Worm (Caenorhabditis elegans) whole organism, L4 larva: Measurements from ENCODE around the gene B0238.9.
A peak's percentile ranks its signal among the peaks of the same experiment; 100 is the strongest.

ENCODE experiments used
- T20F7.1 ChIP-seq: fragments of 200-800 bp; sonication (Bioruptor generic); optimal IDR thresholded peaks from 2 replicates; lab custom pipeline; 2018; ENCODE audit warnings: mild to moderate bottlenecking, missing genetic modification characterization, missing compliant biosample characterization
- Y105C5A.15 ChIP-seq: fragments of 200-800 bp; sonication (Bioruptor generic); IDR thresholded peaks from 2 replicates; pipeline ENCODE4 v1.3.6; 2022; ENCODE audit warnings: missing genetic modification characterization, missing compliant biosample characterization
- ZK546.5 ChIP-seq, 2 experiments: sonication (generic microtip); optimal IDR thresholded peaks; 2 replicates each; lab custom pipeline; 2017; ENCODE audit warnings: missing biosample characterization in 2 of 2, missing genetic modification characterization in 2 of 2
- ama-1 ChIP-seq: fragments of 150-350 bp; optimal IDR thresholded peaks from 2 replicates; lab custom pipeline; 2014; ENCODE audit warnings: inconsistent platforms, mixed read lengths
- ctbp-1 ChIP-seq: fragments of 200-800 bp; sonication (Bioruptor generic); IDR thresholded peaks from 2 replicates; pipeline ENCODE4 v1.3.6; 2022; ENCODE audit warnings: missing genetic modification reagents, missing genetic modification characterization, missing compliant biosample characterization
- dpl-1 ChIP-seq: fragments of 150-350 bp; optimal IDR thresholded peaks from 2 replicates; lab custom pipeline; 2014; ENCODE audit warnings: missing biosample characterization, missing genetic modification reagents, missing genetic modification characterization
- lsy-2 ChIP-seq, 2 experiments: fragments of 150-350 bp in 1 of 2; sonication (generic microtip) in 1 of 2; optimal IDR thresholded peaks; 2 replicates each; lab custom pipeline; 2014 to 2017; ENCODE audit warnings: missing biosample characterization in 2 of 2, missing genetic modification characterization in 2 of 2
- mdt-29 ChIP-seq: fragments of 200-800 bp; sonication (Bioruptor generic); IDR thresholded peaks from 2 replicates; pipeline ENCODE4 v1.3.6; 2022; ENCODE audit warnings: missing genetic modification reagents, missing genetic modification characterization, missing compliant biosample characterization
- nhr-25 ChIP-seq: sonication (generic microtip); optimal IDR thresholded peaks from 2 replicates; lab custom pipeline; 2017; ENCODE audit warnings: missing genetic modification characterization, mild to moderate bottlenecking, missing compliant biosample characterization, antibody characterized with exemption, moderate library complexity, borderline replicate concordance; ENCODE audit not compliant: insufficient read depth
- pha-4 ChIP-seq, 2 experiments: fragments of 150-350 bp in 1 of 2; fragments of 200-800 bp in 1 of 2; sonication (Bioruptor generic) in 1 of 2; IDR thresholded peaks in 1 of 2; optimal IDR thresholded peaks in 1 of 2; 2 replicates each; pipeline versions ENCODE4 v1.3.6 to Lab custom; 2014 to 2022; ENCODE audit warnings: missing genetic modification characterization in 2 of 2, missing genetic modification reagents in 2 of 2, missing biosample characterization in 1 of 2, missing compliant biosample characterization in 1 of 2
- sdz-12 ChIP-seq: fragments of 200-800 bp; sonication (Bioruptor generic); optimal IDR thresholded peaks from 2 replicates; lab custom pipeline; 2018; ENCODE audit warnings: mild to moderate bottlenecking, missing genetic modification characterization, missing compliant biosample characterization
- snpc-4 ChIP-seq: fragments of 150-350 bp; optimal IDR thresholded peaks from 2 replicates; lab custom pipeline; 2014; ENCODE audit warnings: missing biosample characterization, missing genetic modification characterization
- unc-39 ChIP-seq: sonication (generic microtip); optimal IDR thresholded peaks from 2 replicates; lab custom pipeline; 2017; ENCODE audit warnings: missing biosample characterization, missing genetic modification characterization
- unc-62 ChIP-seq, 3 experiments: fragments of 150-350 bp in 1 of 3; sonication (generic microtip); optimal IDR thresholded peaks in 2 of 3; peaks in 1 of 3; 1 replicate in 1 of 3; 2 replicates in 2 of 3; lab custom pipeline; 2014 to 2017; ENCODE audit warnings: missing biosample characterization in 3 of 3, missing genetic modification characterization in 3 of 3, missing genetic modification reagents in 3 of 3, missing genotype in 1 of 3

ce11 chrV:5318349-5318748 is 40.4 kb upstream of the B0238.9 start:
- TF ChIP-seq ctbp-1 (GFP tag; lab: Robert Waterston, UW) = no peak
- no peak for TF ChIP-seq ZK546.5 (tag; optimal IDR thresholded peaks at IDR 0.05; lab: Kevin White, UChicago)
- no peak for TF ChIP-seq unc-39 (tag; lab: Kevin White, UChicago)
- no peak for TF ChIP-seq Y105C5A.15 (GFP tag; lab: Robert Waterston, UW)
- TF ChIP-seq sdz-12 = no peak
- no peak for TF ChIP-seq nhr-25 (tag; lab: Kevin White, UChicago)
- no peak for TF ChIP-seq pha-4 (GFP tag; IDR thresholded peaks at IDR 0.05; lab: Robert Waterston, UW)
- TF ChIP-seq pha-4 (tag; optimal IDR thresholded peaks at IDR 0.05; lab: Kevin White, UChicago) = no peak
- TF ChIP-seq dpl-1 (GFP tag; lab: Kevin White, UChicago) = no peak
- TF ChIP-seq snpc-4 (tag; lab: Kevin White, UChicago) = no peak
- peak in 1 of 2 experiments; percentile 97 for TF ChIP-seq unc-62 (GFP tag; optimal IDR thresholded peaks at IDR 0.05 in 1 of 2; lab: Kevin White, UChicago)
- no peak for TF ChIP-seq unc-62 (tag; optimal IDR thresholded peaks at IDR 0.05; lab: Kevin White, UChicago)
- TF ChIP-seq T20F7.1 (GFP tag; lab: Kevin White, UChicago) = no peak
- no peak for TF ChIP-seq lsy-2 (tag; optimal IDR thresholded peaks at IDR 0.05; lab: Kevin White, UChicago)
- no peak for TF ChIP-seq mdt-29 (GFP tag; lab: Robert Waterston, UW)
- TF ChIP-seq ama-1 = no peak
